Fruit fly (Drosophila melanogaster): ENCODE measurements around the gene CG7573.

DNA sequence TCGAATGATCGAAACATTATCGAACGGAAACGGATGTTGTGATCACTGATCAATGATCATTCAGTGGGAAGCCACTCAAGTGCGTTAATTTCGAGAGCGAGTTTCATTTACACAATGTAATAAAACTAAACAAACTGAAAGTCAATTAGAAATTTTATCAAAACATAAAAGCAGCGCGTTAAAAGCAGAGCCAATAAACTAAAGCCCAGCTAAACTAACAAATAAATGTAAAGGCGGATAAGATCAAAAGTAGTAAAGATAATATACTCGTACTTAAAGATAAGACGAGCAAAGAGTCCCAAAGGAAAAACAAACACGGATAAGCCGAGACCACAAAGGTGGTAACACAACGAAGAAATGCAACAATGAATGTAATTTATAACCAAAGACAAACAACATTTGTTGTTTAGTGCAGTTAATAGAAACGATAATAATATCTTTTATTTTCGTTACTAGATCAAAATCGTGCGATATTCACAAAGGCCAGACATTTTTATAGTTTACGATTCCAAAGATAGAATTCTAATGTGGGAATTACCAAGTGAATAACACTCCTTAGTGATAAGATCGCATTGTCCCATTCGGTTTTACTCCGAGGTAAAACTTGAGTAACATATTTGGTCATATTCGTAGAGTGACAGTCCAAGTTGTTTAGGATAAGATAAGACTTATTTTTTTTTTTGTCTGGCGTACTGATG is 38.0 kb upstream of the CG7573 start:
- TF ChIP-seq Sp1 (GFP tag; optimal IDR thresholded peaks at IDR 0.05) (no peak), Dif (GFP tag; optimal IDR thresholded peaks at IDR 0.05; ENCODE audit: partially characterized antibody) (no peak), sage (GFP tag; optimal IDR thresholded peaks at IDR 0.05) (no peak), brk (GFP tag; optimal IDR thresholded peaks at IDR 0.05) (no peak), psq (GFP tag; optimal IDR thresholded peaks at IDR 0.05) (no peak), Dfd (GFP tag; optimal IDR thresholded peaks at IDR 0.05) (no peak), dmrt93B (GFP tag; optimal IDR thresholded peaks at IDR 0.05) (no peak), woc (GFP tag; optimal IDR thresholded peaks at IDR 0.05) (no peak), usp (GFP tag; optimal IDR thresholded peaks at IDR 0.05) (no peak), Myc (optimal IDR thresholded peaks at IDR 0.05) (no peak), Abd-B (GFP tag; optimal IDR thresholded peaks at IDR 0.05) (no peak), pan (optimal IDR thresholded peaks at IDR 0.05) (no peak), tai (GFP tag; optimal IDR thresholded peaks at IDR 0.05) (no peak)
